Fruit fly (Drosophila melanogaster) whole organism, embryonic: ENCODE measurements around the gene CG9926.

Experiments
- Awh ChIP-seq: fragments of 200-800 bp; sonication (Bioruptor generic); IDR thresholded peaks from 2 replicates; pipeline ENCODE4, ENCODE4 v1.3.6; 2022; ENCODE audit warnings: missing biosample characterization, missing genetic modification characterization
- B-H2 ChIP-seq: fragments of 200-800 bp; sonication (Bioruptor generic); optimal IDR thresholded peaks from 2 replicates; lab custom pipeline; 2018; ENCODE audit warnings: missing biosample characterization, mild to moderate bottlenecking, missing genetic modification characterization
- CG11093 ChIP-seq: fragments of 200-800 bp; sonication (Bioruptor generic); IDR thresholded peaks from 3 replicates; pipeline ENCODE4 v1.3.6; 2022; ENCODE audit warnings: missing biosample characterization, missing genetic modification characterization
- CG11560 ChIP-seq: fragments of 200-800 bp; sonication (Bioruptor generic); IDR thresholded peaks from 3 replicates; pipeline ENCODE4 v1.3.6; 2022; ENCODE audit warnings: missing biosample characterization, missing genetic modification characterization
- CG12299 ChIP-seq: fragments of 200-800 bp; sonication (Bioruptor generic); optimal IDR thresholded peaks from 2 replicates; lab custom pipeline; 2018; ENCODE audit warnings: missing biosample characterization, mild to moderate bottlenecking, missing genetic modification characterization
- CG1233 ChIP-seq: fragments of 200-800 bp; sonication (Bioruptor generic); optimal IDR thresholded peaks from 4 replicates; lab custom pipeline; 2018; ENCODE audit warnings: missing biosample characterization, mild to moderate bottlenecking, missing genetic modification characterization
- CG15011 ChIP-seq: fragments of 200-800 bp; sonication (Bioruptor generic); optimal IDR thresholded peaks from 3 replicates; lab custom pipeline; 2018; ENCODE audit warnings: missing biosample characterization, mild to moderate bottlenecking, missing genetic modification characterization
- CG15073 ChIP-seq: fragments of 200-800 bp; sonication (Bioruptor generic); optimal IDR thresholded peaks from 2 replicates; lab custom pipeline; 2016; ENCODE audit warnings: missing biosample characterization, missing genetic modification characterization
- CG16779 ChIP-seq: fragments of 200-800 bp; sonication (Bioruptor generic); IDR thresholded peaks from 2 replicates; pipeline ENCODE4 v1.3.6; 2022; ENCODE audit warnings: missing biosample characterization, missing genetic modification characterization
- CG17829 ChIP-seq: fragments of 200-800 bp; optimal IDR thresholded peaks from 2 replicates; lab custom pipeline; 2019; ENCODE audit warnings: missing biosample characterization, mild to moderate bottlenecking, missing genetic modification characterization, moderate library complexity
- CG18011 ChIP-seq: fragments of 200-800 bp; sonication (Bioruptor generic); optimal IDR thresholded peaks from 2 replicates; lab custom pipeline; 2017; ENCODE audit warnings: missing biosample characterization, missing genetic modification characterization, mild to moderate bottlenecking, moderate library complexity, missing genotype
- CG18262 ChIP-seq: fragments of 200-800 bp; optimal IDR thresholded peaks from 3 replicates; lab custom pipeline; 2019; ENCODE audit warnings: missing biosample characterization, mild to moderate bottlenecking, missing genetic modification characterization, moderate library complexity
- CG1832 ChIP-seq: fragments of 200-800 bp; sonication (Bioruptor generic); optimal IDR thresholded peaks from 2 replicates; lab custom pipeline; 2017; ENCODE audit warnings: missing biosample characterization, mild to moderate bottlenecking, missing genetic modification characterization, inconsistent platforms
- CG2129 ChIP-seq: fragments of 200-800 bp; sonication (Bioruptor generic); IDR thresholded peaks from 2 replicates; pipeline ENCODE4 v1.3.6; 2022; ENCODE audit warnings: missing biosample characterization, missing genetic modification characterization; ENCODE audit not compliant: partially characterized antibody
- CG3065 ChIP-seq: fragments of 200-800 bp; sonication (Bioruptor generic); optimal IDR thresholded peaks from 2 replicates; lab custom pipeline; 2016; ENCODE audit warnings: missing biosample characterization, missing genetic modification characterization
- CG34422 ChIP-seq: fragments of 200-800 bp; sonication (Bioruptor generic); IDR thresholded peaks from 3 replicates; pipeline ENCODE4 v1.3.6; 2022; ENCODE audit warnings: missing biosample characterization, missing genetic modification characterization
- CG4328 ChIP-seq: fragments of 200-800 bp; sonication (Bioruptor generic); optimal IDR thresholded peaks from 3 replicates; lab custom pipeline; 2017; ENCODE audit warnings: missing biosample characterization, missing genetic modification reagents, missing genetic modification characterization
- CG4404 ChIP-seq: fragments of 200-800 bp; sonication (Bioruptor generic); IDR thresholded peaks from 2 replicates; pipeline ENCODE4 v1.3.6; 2022; ENCODE audit warnings: missing biosample characterization, missing genetic modification characterization
- CG6791 ChIP-seq: fragments of 200-800 bp; sonication (Bioruptor generic); IDR thresholded peaks from 3 replicates; pipeline ENCODE4 v1.3.6; 2022; ENCODE audit warnings: missing biosample characterization, missing genetic modification characterization; ENCODE audit not compliant: partially characterized antibody
- CG8089 ChIP-seq: fragments of 200-800 bp; sonication (Bioruptor generic); optimal IDR thresholded peaks from 3 replicates; lab custom pipeline; 2016; ENCODE audit warnings: missing biosample characterization, missing genetic modification characterization
- CG9817 ChIP-seq: fragments of 200-800 bp; sonication (Bioruptor generic); optimal IDR thresholded peaks from 2 replicates; lab custom pipeline; 2018; ENCODE audit warnings: missing biosample characterization, mild to moderate bottlenecking, missing genetic modification characterization, moderate library complexity
- CG9932 ChIP-seq: fragments of 200-800 bp; sonication (Bioruptor generic); IDR thresholded peaks from 2 replicates; pipeline ENCODE4 v1.3.6; 2022; ENCODE audit warnings: missing biosample characterization, missing genetic modification characterization
- Deaf1 ChIP-seq: fragments of 200-800 bp; optimal IDR thresholded peaks from 3 replicates; lab custom pipeline; 2019; ENCODE audit warnings: missing biosample characterization, mild to moderate bottlenecking, missing genetic modification characterization, moderate library complexity
- E2f1 ChIP-seq: fragments of 200-800 bp; sonication (Bioruptor generic); IDR thresholded peaks from 2 replicates; pipeline ENCODE4 v1.3.6; 2022; ENCODE audit warnings: missing biosample characterization, missing genetic modification characterization
- Gug ChIP-seq: fragments of 200-800 bp; sonication (Bioruptor generic); IDR thresholded peaks from 4 replicates; pipeline ENCODE4 v1.3.6; 2022; ENCODE audit warnings: missing biosample characterization, missing genetic modification characterization
- Kr ChIP-seq: fragments of 200-800 bp; sonication (Bioruptor generic); optimal IDR thresholded peaks from 2 replicates; lab custom pipeline; 2017; ENCODE audit warnings: missing biosample characterization, mild to moderate bottlenecking, missing genetic modification characterization
- Ptx1 ChIP-seq: fragments of 200-800 bp; sonication (Bioruptor generic); IDR thresholded peaks from 2 replicates; pipeline ENCODE4 v1.3.6; 2022; ENCODE audit warnings: missing biosample characterization, missing genetic modification characterization
- Rfx ChIP-seq: fragments of 200-800 bp; sonication (Bioruptor generic); IDR thresholded peaks from 2 replicates; pipeline ENCODE4 v1.3.6; 2022; ENCODE audit warnings: missing biosample characterization, missing genetic modification characterization
- Rx ChIP-seq: fragments of 200-800 bp; sonication (Bioruptor generic); IDR thresholded peaks from 2 replicates; pipeline ENCODE4 v1.3.6; 2022; ENCODE audit warnings: missing biosample characterization, missing genetic modification characterization
- Sin3A ChIP-seq: fragments of >200 bp; optimal IDR thresholded peaks from 2 replicates; lab custom pipeline; 2018
- TFAM ChIP-seq: fragments of 200-800 bp; sonication (Bioruptor generic); optimal IDR thresholded peaks from 2 replicates; lab custom pipeline; 2017; ENCODE audit warnings: missing biosample characterization, missing genetic modification characterization, inconsistent platforms
- Xbp1 ChIP-seq: fragments of 200-800 bp; sonication (Bioruptor generic); optimal IDR thresholded peaks from 3 replicates; lab custom pipeline; 2016; ENCODE audit warnings: missing biosample characterization, mild to moderate bottlenecking, missing genetic modification characterization
- ase ChIP-seq: fragments of 200-800 bp; sonication (Bioruptor generic); IDR thresholded peaks from 3 replicates; pipeline ENCODE4 v1.3.6; 2022; ENCODE audit warnings: missing biosample characterization, missing genetic modification characterization
- chif ChIP-seq, 2 experiments: fragments of 200-800 bp; sonication (Bioruptor generic); optimal IDR thresholded peaks; 3 replicates each; lab custom pipeline; 2016; ENCODE audit warnings: missing biosample characterization in 2 of 2, missing genetic modification characterization in 2 of 2
- chm ChIP-seq: fragments of 200-800 bp; sonication (Bioruptor generic); IDR thresholded peaks from 2 replicates; pipeline ENCODE4 v1.3.6; 2022; ENCODE audit warnings: missing biosample characterization, missing genetic modification characterization
- emc ChIP-seq: fragments of 200-800 bp; sonication (Bioruptor generic); optimal IDR thresholded peaks from 2 replicates; lab custom pipeline; 2016; ENCODE audit warnings: missing biosample characterization, missing genetic modification characterization
- gce ChIP-seq: fragments of 200-800 bp; sonication (Bioruptor generic); IDR thresholded peaks from 3 replicates; pipeline ENCODE4 v1.3.6; 2022; ENCODE audit warnings: missing biosample characterization, missing genetic modification characterization
- gem ChIP-seq: fragments of 200-800 bp; sonication (Bioruptor generic); optimal IDR thresholded peaks from 2 replicates; lab custom pipeline; 2019; ENCODE audit warnings: missing biosample characterization, mild to moderate bottlenecking, missing genetic modification characterization, moderate library complexity
- gsb-n ChIP-seq: fragments of 200-800 bp; sonication (Bioruptor generic); optimal IDR thresholded peaks from 3 replicates; lab custom pipeline; 2018; ENCODE audit warnings: missing biosample characterization, mild to moderate bottlenecking, missing genetic modification characterization
- hbn ChIP-seq: fragments of 200-800 bp; sonication (Bioruptor generic); IDR thresholded peaks from 2 replicates; pipeline ENCODE4 v1.3.6; 2022; ENCODE audit warnings: missing biosample characterization, missing genetic modification characterization; ENCODE audit not compliant: partially characterized antibody
- her ChIP-seq: fragments of 200-800 bp; sonication (Bioruptor generic); optimal IDR thresholded peaks from 2 replicates; lab custom pipeline; 2016; ENCODE audit warnings: missing biosample characterization, missing genetic modification characterization
- hkb ChIP-seq, 2 experiments: fragments of 200-800 bp in 1 of 2; fragments of >200 bp in 1 of 2; sonication (Bioruptor generic) in 1 of 2; IDR thresholded peaks in 1 of 2; optimal IDR thresholded peaks in 1 of 2; 2 replicates each; pipeline versions ENCODE4 v1.3.6 to Lab custom; 2017 to 2022; ENCODE audit warnings: missing biosample characterization in 1 of 2, missing genetic modification characterization in 1 of 2
- lab ChIP-seq: fragments of 200-800 bp; sonication (Bioruptor generic); optimal IDR thresholded peaks from 3 replicates; lab custom pipeline; 2017; ENCODE audit warnings: missing biosample characterization, missing genetic modification characterization, mild to moderate bottlenecking, moderate library complexity, missing genetic modification reagents
- lmd ChIP-seq: fragments of 200-800 bp; sonication (Bioruptor generic); IDR thresholded peaks from 2 replicates; pipeline ENCODE4 v1.3.6; 2022; ENCODE audit warnings: missing biosample characterization, missing genetic modification characterization
- luna ChIP-seq: fragments of 200-800 bp; sonication (Bioruptor generic); optimal IDR thresholded peaks from 2 replicates; lab custom pipeline; 2016; ENCODE audit warnings: missing biosample characterization, missing genetic modification characterization
- sens ChIP-seq: fragments of 200-800 bp; sonication (Bioruptor generic); peaks from one replicate; lab custom pipeline; 2016; ENCODE audit warnings: missing biosample characterization, missing genetic modification characterization
- sna ChIP-seq: fragments of 200-800 bp; sonication (Bioruptor generic); IDR thresholded peaks from 2 replicates; pipeline ENCODE4 v1.3.6; 2022; ENCODE audit warnings: missing biosample characterization, missing genetic modification characterization; ENCODE audit not compliant: partially characterized antibody
- sob ChIP-seq: fragments of 200-800 bp; sonication (Bioruptor generic); IDR thresholded peaks from 2 replicates; pipeline ENCODE4 v1.3.6; 2022; ENCODE audit warnings: missing biosample characterization, missing genetic modification characterization
- sug ChIP-seq: fragments of 200-800 bp; optimal IDR thresholded peaks from 2 replicates; lab custom pipeline; 2019; ENCODE audit warnings: missing biosample characterization, mild to moderate bottlenecking, missing genetic modification characterization, moderate library complexity
- wek ChIP-seq: fragments of 200-800 bp; sonication (Bioruptor generic); optimal IDR thresholded peaks from 3 replicates; lab custom pipeline; 2018; ENCODE audit warnings: missing biosample characterization, mild to moderate bottlenecking, missing genetic modification characterization, moderate library complexity

CG9926 gene

dm6 chr3R:13923626-13924025 lies 27.3 kb downstream of the CG9926 start (continued):
- TF ChIP-seq chif (GFP tag; optimal IDR thresholded peaks at IDR 0.05; lab: Kevin White, UChicago) (no peak), CG9932 (no peak), CG4328 (GFP tag; lab: Kevin White, UChicago) (no peak), luna (GFP tag; lab: Kevin White, UChicago) (no peak), CG15011 (GFP tag; lab: Kevin White, UChicago) (no peak), CG1832 (GFP tag; lab: Kevin White, UChicago) (peak; percentile 31), Kr (no peak), CG6791 (GFP tag; lab: Robert Waterston, UW) (no peak), sug (no peak), Rx (GFP tag; lab: Robert Waterston, UW) (no peak), ase (GFP tag; lab: Robert Waterston, UW) (no peak), CG18011 (no peak), sob (no peak), CG11560 (tag; lab: Robert Waterston, UW) (no peak), CG4404 (GFP tag; lab: Robert Waterston, UW) (no peak), emc (no peak), CG8089 (GFP tag; lab: Kevin White, UChicago) (no peak), Deaf1 (tag; lab: Kevin White, UChicago) (peak; percentile 35), Sin3A (no peak), B-H2 (GFP tag; lab: Kevin White, UChicago) (no peak), her (GFP tag; lab: Kevin White, UChicago) (no peak), CG3065 (no peak), CG16779 (GFP tag; lab: Robert Waterston, UW) (no peak)
- TF ChIP-seq, all 482 proteins: peak for 12

dm6 chr3R:13921806-13922515 lies 29.0 kb downstream of the CG9926 start:
- TF ChIP-seq lab (GFP tag; lab: Kevin White, UChicago), result peak; percentile 47
- 0 out of 2 replicates have a peak, but pooled peaks have one; percentile 39 for TF ChIP-seq Awh (GFP tag; lab: Robert Waterston, UW)
- TF ChIP-seq Ptx1 (GFP tag; lab: Robert Waterston, UW), result 0 out of 2 replicates have a peak, but pooled peaks have one; percentile 21
- no peak for TF ChIP-seq TFAM (GFP tag; lab: Kevin White, UChicago)
- no peak for TF ChIP-seq CG12299 (tag; lab: Kevin White, UChicago)
- no peak for TF ChIP-seq hkb (optimal IDR thresholded peaks at IDR 0.05; lab: Kevin White, UChicago)
- peak; percentile 54 for TF ChIP-seq hkb (GFP tag; IDR thresholded peaks at IDR 0.05; lab: Robert Waterston, UW)
- peak; percentile 36 for TF ChIP-seq CG17829 (tag; lab: Kevin White, UChicago)
- TF ChIP-seq CG34422 (GFP tag; lab: Robert Waterston, UW), result peak; percentile 68; the same call in 2 of the 3 replicates
- peak; percentile 36; the same call in 1 of the 2 replicates for TF ChIP-seq E2f1
- peak; percentile 56; the same call in 1 of the 2 replicates for TF ChIP-seq chm
- TF ChIP-seq CG18262, result peak; percentile 49
- no peak for TF ChIP-seq gsb-n
- no peak for TF ChIP-seq CG9817 (tag; lab: Kevin White, UChicago)
- TF ChIP-seq lmd, result peak; percentile 49; the same call in 1 of the 2 replicates
- TF ChIP-seq gem (tag; lab: Kevin White, UChicago), result peak; percentile 24
- TF ChIP-seq gce (GFP tag; lab: Robert Waterston, UW), result 0 out of 3 replicates have a peak, but pooled peaks have one; percentile 24
- no peak for TF ChIP-seq CG15073 (GFP tag; lab: Kevin White, UChicago)
- no peak for TF ChIP-seq CG11093 (GFP tag; lab: Robert Waterston, UW)
- 0 out of 4 replicates have a peak, but pooled peaks have one; percentile 7 for TF ChIP-seq Gug
- peak; percentile 37; the same call in 1 of the 2 replicates for TF ChIP-seq Rfx (GFP tag; lab: Robert Waterston, UW)
- 0 out of 2 replicates have a peak, but pooled peaks have one; percentile 19 for TF ChIP-seq CG2129 (GFP tag; lab: Robert Waterston, UW)
- no peak for TF ChIP-seq Xbp1
- peak; percentile 81 for TF ChIP-seq sens (GFP tag; lab: Kevin White, UChicago)
- peak; percentile 33; the same call in 1 of the 2 replicates for TF ChIP-seq hbn
- TF ChIP-seq CG1233, result no peak
- peak; percentile 33; the same call in 1 of the 2 replicates for TF ChIP-seq sna (GFP tag; lab: Robert Waterston, UW)
- no peak for TF ChIP-seq wek (GFP tag; lab: Kevin White, UChicago)
